Worm (Caenorhabditis elegans) whole organism, late embryonic: Measurements from ENCODE around the gene clec-41.

Source experiments
- C08G9.2 ChIP-seq: sonication (generic microtip); optimal IDR thresholded peaks from 2 replicates; lab custom pipeline; 2016; ENCODE audit warnings: mild to moderate bottlenecking, missing genetic modification characterization, moderate library complexity, missing compliant biosample characterization
- C38D4.7 ChIP-seq: fragments of 200-800 bp; sonication (Bioruptor generic); optimal IDR thresholded peaks from 2 replicates; lab custom pipeline; 2018; ENCODE audit warnings: mild to moderate bottlenecking, missing genetic modification characterization, moderate library complexity, missing compliant biosample characterization
- F13H6.1 ChIP-seq: sonication (generic microtip); optimal IDR thresholded peaks from 2 replicates; lab custom pipeline; 2016; ENCODE audit warnings: missing genetic modification characterization, missing compliant biosample characterization
- K02D7.2 ChIP-seq: sonication (generic microtip); optimal IDR thresholded peaks from 2 replicates; lab custom pipeline; 2017; ENCODE audit warnings: mild to moderate bottlenecking, missing genetic modification characterization, missing compliant biosample characterization
- Y22D7AL.16 ChIP-seq: sonication (generic microtip); optimal IDR thresholded peaks from 2 replicates; lab custom pipeline; 2016; ENCODE audit warnings: missing genetic modification characterization, missing compliant biosample characterization
- ahr-1 ChIP-seq: sonication (generic microtip); optimal IDR thresholded peaks from 2 replicates; lab custom pipeline; 2016; ENCODE audit warnings: missing genetic modification characterization, missing compliant biosample characterization
- ceh-18 ChIP-seq: sonication (generic microtip); optimal IDR thresholded peaks from 2 replicates; lab custom pipeline; 2016; ENCODE audit warnings: missing genetic modification characterization, missing compliant biosample characterization
- ceh-2 ChIP-seq: sonication (generic microtip); optimal IDR thresholded peaks from 2 replicates; lab custom pipeline; 2016; ENCODE audit warnings: missing genotype, missing genetic modification characterization, missing compliant biosample characterization
- ceh-24 ChIP-seq: sonication (generic microtip); optimal IDR thresholded peaks from 2 replicates; lab custom pipeline; 2016; ENCODE audit warnings: mild to moderate bottlenecking, missing genetic modification characterization, missing compliant biosample characterization
- ceh-30 ChIP-seq: fragments of 150-350 bp; optimal IDR thresholded peaks from 2 replicates; lab custom pipeline; 2014; ENCODE audit warnings: missing biosample characterization, missing genetic modification characterization
- ceh-34 ChIP-seq: sonication (generic microtip); optimal IDR thresholded peaks from 2 replicates; lab custom pipeline; 2016; ENCODE audit warnings: mild to moderate bottlenecking, missing genetic modification characterization, missing compliant biosample characterization
- ceh-45 ChIP-seq: fragments of 200-800 bp; sonication (Bioruptor generic); IDR thresholded peaks from 2 replicates; pipeline ENCODE4 v1.3.6; 2022; ENCODE audit warnings: missing genetic modification reagents, missing genetic modification characterization, missing compliant biosample characterization
- ceh-6 ChIP-seq: fragments of 200-800 bp; sonication (Bioruptor generic); optimal IDR thresholded peaks from 2 replicates; lab custom pipeline; 2018; ENCODE audit warnings: mild to moderate bottlenecking, missing genetic modification characterization, missing compliant biosample characterization
- dve-1 ChIP-seq: sonication (generic microtip); optimal IDR thresholded peaks from 2 replicates; lab custom pipeline; 2017; ENCODE audit warnings: antibody characterized with exemption, mild to moderate bottlenecking, missing genetic modification characterization, missing compliant biosample characterization
- elt-2 ChIP-seq: sonication (generic microtip); optimal IDR thresholded peaks from 2 replicates; lab custom pipeline; 2016; ENCODE audit warnings: missing genetic modification reagents, missing genetic modification characterization, missing compliant biosample characterization
- eyg-1 ChIP-seq: sonication (generic microtip); optimal IDR thresholded peaks from 2 replicates; lab custom pipeline; 2016; ENCODE audit warnings: missing genotype, missing genetic modification characterization, missing compliant biosample characterization
- fkh-6 ChIP-seq: sonication (generic microtip); optimal IDR thresholded peaks from 2 replicates; lab custom pipeline; 2016; ENCODE audit warnings: missing genetic modification characterization, missing compliant biosample characterization
- hlh-13 ChIP-seq: fragments of 200-800 bp; sonication (Bioruptor generic); optimal IDR thresholded peaks from 2 replicates; lab custom pipeline; 2018; ENCODE audit warnings: mild to moderate bottlenecking, missing genetic modification characterization, missing compliant biosample characterization
- hlh-15 ChIP-seq: sonication (generic microtip); optimal IDR thresholded peaks from 2 replicates; lab custom pipeline; 2016; ENCODE audit warnings: missing genetic modification characterization, missing compliant biosample characterization
- hlh-8 ChIP-seq: sonication (generic microtip); optimal IDR thresholded peaks from 2 replicates; lab custom pipeline; 2016; ENCODE audit warnings: missing genotype, missing genetic modification characterization, missing compliant biosample characterization
- nfya-1 ChIP-seq: sonication (generic microtip); optimal IDR thresholded peaks from 2 replicates; lab custom pipeline; 2017; ENCODE audit warnings: missing genetic modification characterization, mild to moderate bottlenecking, missing compliant biosample characterization, antibody characterized with exemption, moderate library complexity
- nhr-232 ChIP-seq: sonication (generic microtip); optimal IDR thresholded peaks from 2 replicates; lab custom pipeline; 2016; ENCODE audit warnings: missing genetic modification characterization, missing compliant biosample characterization
- npax-4 ChIP-seq: sonication (generic microtip); optimal IDR thresholded peaks from 2 replicates; lab custom pipeline; 2016; ENCODE audit warnings: missing genetic modification characterization, missing compliant biosample characterization
- pag-3 ChIP-seq: sonication (generic microtip); optimal IDR thresholded peaks from 2 replicates; lab custom pipeline; 2016; ENCODE audit warnings: missing compliant biosample characterization, missing genetic modification characterization, borderline replicate concordance
- pax-1 ChIP-seq: fragments of 150-350 bp; optimal IDR thresholded peaks from 2 replicates; lab custom pipeline; 2014; ENCODE audit warnings: missing biosample characterization, missing genetic modification characterization
- pros-1 ChIP-seq: fragments of 150-350 bp; optimal IDR thresholded peaks from 2 replicates; lab custom pipeline; 2014; ENCODE audit warnings: missing biosample characterization, missing genetic modification reagents, missing genetic modification characterization
- ref-2 ChIP-seq: sonication (generic microtip); optimal IDR thresholded peaks from 2 replicates; lab custom pipeline; 2016; ENCODE audit warnings: missing genetic modification characterization, missing compliant biosample characterization
- sox-4 ChIP-seq: sonication (generic microtip); optimal IDR thresholded peaks from 2 replicates; lab custom pipeline; 2017; ENCODE audit warnings: mild to moderate bottlenecking, missing genetic modification characterization, inconsistent platforms, missing compliant biosample characterization
- syd-9 ChIP-seq: sonication (generic microtip); optimal IDR thresholded peaks from 2 replicates; lab custom pipeline; 2016; ENCODE audit warnings: mild to moderate bottlenecking, missing genetic modification characterization, moderate library complexity, missing compliant biosample characterization
- ttx-3 ChIP-seq: sonication (generic microtip); optimal IDR thresholded peaks from 2 replicates; lab custom pipeline; 2016; ENCODE audit warnings: missing genetic modification reagents, missing genetic modification characterization, missing compliant biosample characterization
- unc-42 ChIP-seq: sonication (generic microtip); optimal IDR thresholded peaks from 2 replicates; lab custom pipeline; 2016; ENCODE audit warnings: missing genotype, missing genetic modification characterization, missing compliant biosample characterization
- unc-55 ChIP-seq: sonication (generic microtip); optimal IDR thresholded peaks from 2 replicates; lab custom pipeline; 2017; ENCODE audit warnings: missing biosample characterization, missing genetic modification reagents, missing genetic modification characterization
- unc-86 ChIP-seq: sonication (generic microtip); optimal IDR thresholded peaks from 2 replicates; lab custom pipeline; 2016; ENCODE audit warnings: missing genetic modification characterization, missing compliant biosample characterization
- zip-5 ChIP-seq: sonication (generic microtip); optimal IDR thresholded peaks from 2 replicates; lab custom pipeline; 2016; ENCODE audit warnings: missing genetic modification characterization, missing compliant biosample characterization

Gene clec-41

DNA sequence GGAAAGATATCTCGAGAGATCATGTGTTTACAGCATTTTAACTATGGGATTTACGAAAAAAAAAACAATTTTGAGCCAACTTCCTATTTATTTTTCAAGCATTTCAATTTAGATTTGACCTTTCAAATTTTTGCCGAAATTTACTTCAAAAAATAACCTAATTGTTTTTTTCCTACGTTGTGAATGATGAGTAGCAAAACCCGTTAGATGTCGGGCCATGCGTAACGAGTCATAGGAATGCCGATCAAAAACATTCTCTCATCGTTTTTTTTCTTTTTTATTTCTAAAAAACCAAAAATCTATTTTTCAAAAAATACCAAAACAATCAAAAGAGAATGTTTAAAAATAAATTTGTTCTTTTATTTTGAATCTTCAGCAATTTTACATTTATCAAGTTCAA is 25.0 kb upstream of the clec-41 start:
- TF ChIP-seq ceh-2, result no peak
- TF ChIP-seq nfya-1 (tag; lab: Kevin White, UChicago), result no peak
- no peak for TF ChIP-seq unc-42
- TF ChIP-seq hlh-8 (tag; lab: Kevin White, UChicago), result no peak
- TF ChIP-seq npax-4, result no peak
- TF ChIP-seq C08G9.2 (tag; lab: Kevin White, UChicago), result no peak
- TF ChIP-seq ceh-34 (tag; lab: Kevin White, UChicago), result no peak
- no peak for TF ChIP-seq unc-55
- no peak for TF ChIP-seq ceh-45
- TF ChIP-seq dve-1 (tag; lab: Kevin White, UChicago), result no peak
- TF ChIP-seq syd-9 (tag; lab: Kevin White, UChicago), result no peak
- no peak for TF ChIP-seq ahr-1 (tag; lab: Kevin White, UChicago)
- TF ChIP-seq ceh-18 (tag; lab: Kevin White, UChicago), result no peak
- TF ChIP-seq pros-1 (tag; lab: Kevin White, UChicago), result no peak
- no peak for TF ChIP-seq ttx-3
- TF ChIP-seq C38D4.7 (GFP tag; lab: Kevin White, UChicago), result no peak
- no peak for TF ChIP-seq elt-2 (tag; lab: Kevin White, UChicago)
- TF ChIP-seq hlh-13, result no peak
- TF ChIP-seq fkh-6, result no peak
- TF ChIP-seq sox-4 (tag; lab: Kevin White, UChicago), result no peak
- TF ChIP-seq, all 69 proteins: peak for 0

DNA sequence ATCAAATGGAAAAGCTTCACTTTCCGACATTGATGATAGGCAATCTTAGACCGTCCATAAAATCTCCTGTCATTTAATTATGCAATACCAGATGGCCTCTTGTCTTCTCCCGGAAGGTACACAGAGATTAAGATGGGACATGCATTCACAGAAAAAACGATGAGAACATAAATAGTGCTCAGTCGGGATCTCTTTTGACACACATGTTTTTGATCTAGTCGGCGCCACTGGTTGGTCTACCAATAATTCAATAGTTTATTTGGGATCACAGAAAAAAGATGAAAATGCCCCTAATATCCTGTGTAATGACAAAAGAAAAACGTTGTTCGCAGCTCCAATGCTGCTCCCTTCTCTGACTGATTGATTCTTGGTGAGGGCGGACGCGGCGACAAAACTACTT is 23.2 kb upstream of the clec-41 start:
- no peak for TF ChIP-seq ceh-34 (tag; lab: Kevin White, UChicago)

DNA sequence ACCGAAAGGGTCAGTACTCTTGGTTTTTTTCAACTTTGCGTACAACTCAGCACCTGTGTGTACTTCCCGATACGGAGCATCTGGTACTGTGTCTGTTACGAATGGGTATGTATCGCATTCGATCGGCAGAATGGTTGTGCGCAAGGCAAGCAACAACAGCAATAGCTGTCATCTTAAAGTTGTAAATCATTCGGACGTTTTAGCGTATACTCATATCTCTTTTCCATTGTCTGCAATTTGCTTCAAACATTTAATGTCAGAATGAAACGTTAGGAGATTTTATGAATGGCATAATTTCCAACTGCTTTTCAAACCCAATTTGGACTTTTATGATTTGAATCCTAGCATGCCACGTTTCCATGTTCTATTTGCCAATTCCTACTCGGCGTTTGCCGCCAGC is 19.2 kb upstream of the clec-41 start:
- no peak for TF ChIP-seq ceh-24
- TF ChIP-seq C38D4.7 (GFP tag; lab: Kevin White, UChicago), result no peak
- peak; percentile 72 for TF ChIP-seq unc-55
- no peak for TF ChIP-seq pax-1 (tag; lab: Kevin White, UChicago)

DNA sequence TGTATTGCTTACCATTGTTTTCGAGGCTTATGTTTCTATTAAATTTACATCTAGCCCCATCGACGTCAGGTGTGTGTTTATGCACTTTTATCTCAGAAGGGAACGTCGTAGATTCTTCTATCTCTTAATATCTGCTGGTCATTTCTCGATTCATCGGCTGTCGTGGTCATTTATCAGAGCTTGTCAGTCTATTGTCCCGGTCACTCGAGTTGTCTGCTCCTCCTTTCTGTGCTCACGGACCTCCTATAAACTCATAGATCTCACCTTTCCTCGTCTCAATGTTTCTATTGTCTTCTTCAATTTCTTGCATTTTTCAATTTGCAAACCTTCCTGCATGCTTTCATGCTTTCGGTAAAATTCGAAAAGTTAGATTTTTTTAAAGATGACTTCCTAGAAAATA is 16.3 kb upstream of the clec-41 start:
- TF ChIP-seq unc-55, result peak; percentile 82
- no peak for TF ChIP-seq ref-2 (tag; lab: Kevin White, UChicago)

DNA sequence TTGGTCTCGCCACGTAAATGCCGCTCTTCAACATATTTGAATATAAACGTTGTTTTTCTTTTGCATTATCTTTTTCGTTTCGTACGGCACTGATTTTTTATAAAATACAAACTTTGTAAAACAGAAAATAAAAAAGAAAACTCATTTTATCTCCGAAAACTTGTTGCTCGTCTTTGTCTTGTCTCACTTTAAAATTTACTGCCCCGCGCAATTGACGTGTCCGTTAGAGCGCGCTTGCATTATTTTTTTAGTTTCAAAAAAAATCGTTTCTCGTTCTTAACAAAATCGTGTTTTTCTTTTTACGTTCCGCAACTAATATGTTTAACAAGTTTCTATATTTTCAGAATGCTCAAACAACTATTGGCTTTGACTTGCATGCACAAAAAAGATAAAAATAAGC is 14.7 kb upstream of the clec-41 start, which contains the start of gene noca-1:
Gene noca-1, plus strand, starts transcription at position 345 of the 400 bp plus-strand sequence.
- no peak for TF ChIP-seq ttx-3
- TF ChIP-seq F13H6.1 (tag; lab: Kevin White, UChicago), result no peak
- TF ChIP-seq ceh-30 (tag; lab: Kevin White, UChicago), result no peak
- no peak for TF ChIP-seq npax-4
- TF ChIP-seq ahr-1 (tag; lab: Kevin White, UChicago), result no peak
- no peak for TF ChIP-seq K02D7.2
- no peak for TF ChIP-seq hlh-15 (tag; lab: Kevin White, UChicago)
- no peak for TF ChIP-seq syd-9 (tag; lab: Kevin White, UChicago)
- no peak for TF ChIP-seq nhr-232 (tag; lab: Kevin White, UChicago)
- TF ChIP-seq nfya-1 (tag; lab: Kevin White, UChicago), result no peak
- no peak for TF ChIP-seq ceh-6 (GFP tag; lab: Kevin White, UChicago)
- TF ChIP-seq eyg-1 (tag; lab: Kevin White, UChicago), result no peak
- no peak for TF ChIP-seq Y22D7AL.16 (tag; lab: Kevin White, UChicago)
- TF ChIP-seq unc-86, result no peak
- TF ChIP-seq C08G9.2 (tag; lab: Kevin White, UChicago), result no peak
- TF ChIP-seq pag-3 (tag; lab: Kevin White, UChicago), result no peak
- no peak for TF ChIP-seq zip-5
- TF ChIP-seq, all 69 proteins: peak for 0
